Worm (Caenorhabditis elegans): Measurements from ENCODE around the gene sym-2.

DNA sequence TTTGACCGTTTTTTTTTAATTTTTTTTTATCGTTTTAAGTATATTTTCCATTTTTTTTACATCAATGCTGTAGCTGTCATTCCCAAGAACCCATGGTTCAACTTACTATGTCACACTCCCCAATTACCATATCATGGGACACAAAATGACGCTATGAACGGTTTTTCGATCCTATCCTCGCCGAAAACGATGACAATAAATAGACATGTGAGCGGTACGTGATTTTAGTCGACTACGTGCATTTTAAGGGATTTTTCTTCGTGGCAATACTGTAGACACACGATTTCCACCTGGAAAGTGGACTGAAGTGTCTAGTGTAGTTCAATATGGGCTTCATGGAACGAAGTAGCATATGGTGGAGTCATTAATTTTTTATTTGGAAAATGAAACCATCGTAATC lies 32.0 kb downstream of the sym-2 start:
- TF ChIP-seq lag-1 (GFP tag; IDR thresholded peaks at IDR 0.05) (no peak), ama-1 (optimal IDR thresholded peaks at IDR 0.05) (no peak), ama-1 (GFP tag; optimal IDR thresholded peaks at IDR 0.05) (no peak), nfyb-1 (GFP tag; IDR thresholded peaks at IDR 0.05) (no peak), snpc-4 (GFP tag; optimal IDR thresholded peaks at IDR 0.05) (no peak), snpc-4 (tag; optimal IDR thresholded peaks at IDR 0.05) (no peak), bed-1 (GFP tag; IDR thresholded peaks at IDR 0.05) (no peak), attf-3 (GFP tag; conservative IDR thresholded peaks at IDR 0.05) (no peak), lin-54 (GFP tag; optimal IDR thresholded peaks at IDR 0.05) (no peak), C17E4.6 (GFP tag; IDR thresholded peaks at IDR 0.05) (no peak), nhr-90 (tag; optimal IDR thresholded peaks at IDR 0.05) (no peak), madf-3 (GFP tag; IDR thresholded peaks at IDR 0.05) (no peak), athp-1 (tag; optimal IDR thresholded peaks at IDR 0.05) (no peak), madf-10 (tag; optimal IDR thresholded peaks at IDR 0.05) (no peak), unc-62 (GFP tag; optimal IDR thresholded peaks at IDR 0.05) (no peak), mxl-1 (tag; optimal IDR thresholded peaks at IDR 0.05) (no peak)
